Worm (Caenorhabditis elegans) whole organism, L4 larva: Measurements from ENCODE around the gene K09E9.3.

ENCODE experiments used
- jun-1 ChIP-seq: fragments of 150-350 bp; optimal IDR thresholded peaks from 2 replicates; lab custom pipeline; 2014; ENCODE audit warnings: missing biosample characterization, missing genetic modification reagents, missing genetic modification characterization
- lin-39 ChIP-seq: fragments of 150-350 bp; optimal IDR thresholded peaks from 2 replicates; lab custom pipeline; 2014; ENCODE audit warnings: missing biosample characterization, missing genetic modification reagents, missing genetic modification characterization
- lir-3 ChIP-seq: sonication (generic microtip); optimal IDR thresholded peaks from 2 replicates; lab custom pipeline; 2016; ENCODE audit warnings: mild to moderate bottlenecking, missing genetic modification characterization, missing compliant biosample characterization

DNA sequence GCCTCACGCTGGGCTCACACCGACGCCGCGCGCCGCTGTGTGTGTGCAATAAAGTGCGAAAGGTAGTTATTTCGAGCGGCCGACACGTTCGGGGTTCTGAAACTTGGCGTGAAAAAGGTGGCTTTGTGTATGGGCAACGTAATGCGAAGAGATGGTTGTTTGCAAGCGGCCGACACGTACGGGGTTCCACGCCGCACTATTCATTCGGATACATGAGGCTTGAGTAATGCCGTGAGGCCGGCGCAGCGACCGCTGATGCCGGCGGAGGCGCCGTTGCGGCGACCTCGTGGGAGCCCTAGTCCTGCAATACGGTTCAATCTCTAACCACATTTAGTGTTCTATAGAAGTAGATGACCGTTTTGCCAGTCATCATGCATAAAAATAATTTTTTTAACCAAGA is 19.6 kb downstream of the K09E9.3 start:
- TF ChIP-seq jun-1 (tag; lab: Kevin White, UChicago): no peak
- no peak for TF ChIP-seq lin-39 (tag; lab: Kevin White, UChicago)
- no peak for TF ChIP-seq lir-3 (tag; lab: Kevin White, UChicago)
